Fruit fly (Drosophila melanogaster): ENCODE data around the gene CG42525.

DNA sequence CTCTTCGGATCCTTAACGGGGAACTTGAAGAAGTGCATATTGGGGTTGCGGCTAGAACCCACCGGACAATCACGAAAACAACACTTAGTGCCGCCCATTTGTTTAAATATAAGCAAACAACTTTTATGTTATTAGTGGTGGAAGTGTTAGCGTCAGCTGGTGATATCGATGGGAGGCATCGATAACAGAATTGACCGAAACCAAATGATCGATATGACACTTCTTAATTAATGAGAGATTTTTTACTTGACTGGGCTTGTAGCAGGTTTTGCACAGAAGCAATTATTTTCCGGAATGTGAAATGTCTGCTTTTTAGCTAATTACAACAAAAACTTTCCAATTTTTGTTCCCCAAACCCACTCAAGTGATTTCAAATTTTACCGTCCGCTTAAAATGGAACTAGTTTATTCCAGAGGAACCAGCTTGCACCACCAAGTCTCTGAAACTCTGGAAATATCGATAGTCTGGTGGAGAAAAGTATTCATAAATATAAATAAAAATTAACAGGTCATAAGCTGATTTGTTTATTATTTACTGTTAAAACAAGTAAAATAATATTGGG lies 2.9 kb upstream of the CG42525 start, which contains the start of gene CG14965:
- TF ChIP-seq dsf (GFP tag; optimal IDR thresholded peaks at IDR 0.05; ENCODE audit: borderline replicate concordance) (no peak), sv (GFP tag; optimal IDR thresholded peaks at IDR 0.05) (no peak), fru (GFP tag; optimal IDR thresholded peaks at IDR 0.05) (no peak), Vsx2 (GFP tag; optimal IDR thresholded peaks at IDR 0.05; ENCODE audit: partially characterized antibody) (no peak), h (GFP tag; optimal IDR thresholded peaks at IDR 0.05) (no peak), usp (GFP tag; optimal IDR thresholded peaks at IDR 0.05) (no peak), lola (GFP tag; optimal IDR thresholded peaks at IDR 0.05) (no peak), Sp1 (GFP tag; optimal IDR thresholded peaks at IDR 0.05) (no peak), ey (GFP tag; optimal IDR thresholded peaks at IDR 0.05) (no peak), CG32264 (GFP tag; optimal IDR thresholded peaks at IDR 0.05) (no peak), Hnf4 (GFP tag; optimal IDR thresholded peaks at IDR 0.05) (no peak), Hr78 (GFP tag; optimal IDR thresholded peaks at IDR 0.05) (no peak)
